Fruit fly (Drosophila melanogaster) whole organism, embryonic: ENCODE data around the gene Zir.

ENCODE experiments used
- CG13296 ChIP-seq: fragments of 200-800 bp; sonication (Bioruptor generic); optimal IDR thresholded peaks from 3 replicates; lab custom pipeline; 2018; ENCODE audit warnings: missing biosample characterization, mild to moderate bottlenecking, missing genetic modification characterization
- CG13775 ChIP-seq: fragments of 200-800 bp; sonication (Bioruptor generic); optimal IDR thresholded peaks from 3 replicates; lab custom pipeline; 2017; ENCODE audit warnings: missing biosample characterization, mild to moderate bottlenecking, missing genetic modification characterization
- CG14441 ChIP-seq: fragments of 200-800 bp; sonication (Bioruptor generic); IDR thresholded peaks from 2 replicates; pipeline ENCODE4 v1.3.6; 2022; ENCODE audit warnings: missing biosample characterization, missing genetic modification characterization
- CG15514 ChIP-seq: fragments of 200-800 bp; sonication (Bioruptor generic); optimal IDR thresholded peaks from 3 replicates; lab custom pipeline; 2017; ENCODE audit warnings: missing biosample characterization, missing genetic modification characterization, mild to moderate bottlenecking, moderate library complexity, missing genetic modification reagents
- CG1792 ChIP-seq: fragments of 200-800 bp; sonication (Bioruptor generic); optimal IDR thresholded peaks from 2 replicates; lab custom pipeline; 2016; ENCODE audit warnings: missing biosample characterization, missing genetic modification characterization
- CG18011 ChIP-seq: fragments of 200-800 bp; sonication (Bioruptor generic); optimal IDR thresholded peaks from 2 replicates; lab custom pipeline; 2017; ENCODE audit warnings: missing biosample characterization, missing genetic modification characterization, mild to moderate bottlenecking, moderate library complexity, missing genotype
- CG18599 ChIP-seq: fragments of 200-800 bp; sonication (Bioruptor generic); optimal IDR thresholded peaks from 3 replicates; lab custom pipeline; 2017; ENCODE audit warnings: missing biosample characterization, missing genetic modification characterization, mild to moderate bottlenecking, moderate library complexity, missing genetic modification reagents
- CG31388 ChIP-seq: fragments of 200-800 bp; sonication (Bioruptor generic); optimal IDR thresholded peaks from 2 replicates; lab custom pipeline; 2016; ENCODE audit warnings: missing biosample characterization, missing genetic modification characterization
- CG34376 ChIP-seq: fragments of 200-800 bp; sonication (Bioruptor generic); optimal IDR thresholded peaks from 2 replicates; lab custom pipeline; 2018; ENCODE audit warnings: missing biosample characterization, mild to moderate bottlenecking, missing genetic modification characterization
- CG4854 ChIP-seq: fragments of 200-800 bp; sonication (Bioruptor generic); optimal IDR thresholded peaks from 2 replicates; lab custom pipeline; 2016; ENCODE audit warnings: missing biosample characterization, missing genetic modification characterization, inconsistent platforms
- CG7372 ChIP-seq: fragments of 200-800 bp; sonication (Bioruptor generic); IDR thresholded peaks from 2 replicates; pipeline ENCODE4 v1.3.6; 2022; ENCODE audit warnings: missing biosample characterization, missing genetic modification characterization
- CG7987 ChIP-seq: fragments of 200-800 bp; sonication (Bioruptor generic); optimal IDR thresholded peaks from 2 replicates; lab custom pipeline; 2018; ENCODE audit warnings: missing biosample characterization, mild to moderate bottlenecking, missing genetic modification characterization, moderate library complexity
- CTCF ChIP-seq: fragments of 200-800 bp; sonication (Bioruptor generic); optimal IDR thresholded peaks from 2 replicates; lab custom pipeline; 2017; ENCODE audit warnings: missing biosample characterization, mild to moderate bottlenecking, missing genetic modification characterization, moderate library complexity
- CkIIα-i1 ChIP-seq: fragments of 200-800 bp; sonication (Bioruptor generic); IDR thresholded peaks from 2 replicates; pipeline ENCODE4 v1.3.6; 2022; ENCODE audit warnings: missing biosample characterization, missing genetic modification characterization
- Deaf1 ChIP-seq: fragments of 200-800 bp; optimal IDR thresholded peaks from 3 replicates; lab custom pipeline; 2019; ENCODE audit warnings: missing biosample characterization, mild to moderate bottlenecking, missing genetic modification characterization, moderate library complexity
- Hr3 ChIP-seq: fragments of 200-800 bp; sonication (Bioruptor generic); optimal IDR thresholded peaks from 3 replicates; lab custom pipeline; 2016; ENCODE audit warnings: missing biosample characterization, missing genetic modification characterization
- Lpt ChIP-seq: fragments of >200 bp; optimal IDR thresholded peaks from 2 replicates; lab custom pipeline; 2018; ENCODE audit warnings: missing biosample characterization, missing genetic modification characterization
- Med ChIP-seq: fragments of 200-800 bp; sonication (Bioruptor generic); peaks from one replicate; lab custom pipeline; 2016; ENCODE audit warnings: missing biosample characterization, missing genetic modification characterization, mild to moderate bottlenecking, inconsistent platforms, moderate library complexity
- NC2β ChIP-seq: fragments of 200-800 bp; sonication (Bioruptor generic); optimal IDR thresholded peaks from 2 replicates; lab custom pipeline; 2016; ENCODE audit warnings: missing biosample characterization, missing genetic modification characterization
- Nf-YC ChIP-seq: fragments of 200-800 bp; optimal IDR thresholded peaks from 3 replicates; lab custom pipeline; 2019; ENCODE audit warnings: missing biosample characterization, mild to moderate bottlenecking, missing genetic modification characterization, moderate library complexity
- Pdp1 ChIP-seq, 2 experiments: fragments of 200-800 bp; sonication (Bioruptor generic); optimal IDR thresholded peaks; 3 replicates each; lab custom pipeline; 2016; ENCODE audit warnings: missing biosample characterization in 2 of 2, missing genetic modification characterization in 2 of 2, mild to moderate bottlenecking in 1 of 2, moderate library complexity in 1 of 2
- Six4 ChIP-seq: fragments of 200-800 bp; sonication (Bioruptor generic); optimal IDR thresholded peaks from 2 replicates; lab custom pipeline; 2016; ENCODE audit warnings: missing biosample characterization, missing genetic modification characterization
- Taf1 ChIP-seq: fragments of 200-800 bp; sonication (Bioruptor generic); IDR thresholded peaks from 2 replicates; pipeline ENCODE4 v1.3.6; 2022; ENCODE audit warnings: missing biosample characterization, missing genetic modification characterization
- az2 ChIP-seq: fragments of 200-800 bp; sonication (Bioruptor generic); optimal IDR thresholded peaks from 3 replicates; lab custom pipeline; 2016; ENCODE audit warnings: missing biosample characterization, missing genetic modification characterization
- bbx ChIP-seq: fragments of 200-800 bp; sonication (Bioruptor generic); IDR thresholded peaks from 2 replicates; pipeline ENCODE4 v1.3.6; 2022; ENCODE audit warnings: missing biosample characterization, missing genetic modification characterization; ENCODE audit not compliant: partially characterized antibody
- bsh ChIP-seq, 2 experiments: fragments of 200-800 bp; sonication (Bioruptor generic); optimal IDR thresholded peaks; 2 replicates each; lab custom pipeline; 2017 to 2018; ENCODE audit warnings: mild to moderate bottlenecking in 2 of 2, missing biosample characterization in 2 of 2, missing genetic modification characterization in 2 of 2, moderate library complexity in 1 of 2
- cg ChIP-seq: fragments of 200-800 bp; sonication (Bioruptor generic); optimal IDR thresholded peaks from 3 replicates; lab custom pipeline; 2019; ENCODE audit warnings: missing biosample characterization, mild to moderate bottlenecking, missing genetic modification characterization, moderate library complexity
- chif ChIP-seq, 2 experiments: fragments of 200-800 bp; sonication (Bioruptor generic); optimal IDR thresholded peaks; 3 replicates each; lab custom pipeline; 2016; ENCODE audit warnings: missing biosample characterization in 2 of 2, missing genetic modification characterization in 2 of 2
- cwo ChIP-seq: fragments of 200-800 bp; sonication (Bioruptor generic); optimal IDR thresholded peaks from 3 replicates; lab custom pipeline; 2017; ENCODE audit warnings: missing biosample characterization, missing genetic modification characterization, mild to moderate bottlenecking, moderate library complexity, missing genetic modification reagents
- esg ChIP-seq: fragments of 200-800 bp; sonication (Bioruptor generic); conservative IDR thresholded peaks from 2 replicates; pipeline ENCODE4 v1.3.6; 2022; ENCODE audit warnings: missing biosample characterization, missing genetic modification characterization
- eve ChIP-seq, 2 experiments: fragments of >200 bp; optimal IDR thresholded peaks; 2 replicates each; lab custom pipeline; 2017; ENCODE audit warnings: missing biosample characterization in 2 of 2, missing genetic modification characterization in 2 of 2
- ewg ChIP-seq: fragments of 200-800 bp; sonication (Bioruptor generic); optimal IDR thresholded peaks from 3 replicates; lab custom pipeline; 2017; ENCODE audit warnings: mild to moderate bottlenecking, missing biosample characterization, missing genetic modification reagents, missing genetic modification characterization
- exex ChIP-seq: fragments of 200-800 bp; sonication (Bioruptor generic); optimal IDR thresholded peaks from 4 replicates; lab custom pipeline; 2018; ENCODE audit warnings: missing biosample characterization, mild to moderate bottlenecking, missing genetic modification characterization, moderate library complexity
- eyg ChIP-seq: fragments of 200-800 bp; sonication (Bioruptor generic); optimal IDR thresholded peaks from 3 replicates; lab custom pipeline; 2016; ENCODE audit warnings: missing biosample characterization, missing genetic modification characterization
- fd3F ChIP-seq: fragments of 200-800 bp; sonication (Bioruptor generic); optimal IDR thresholded peaks from 2 replicates; lab custom pipeline; 2018; ENCODE audit warnings: missing biosample characterization, mild to moderate bottlenecking, missing genetic modification characterization, moderate library complexity
- ftz-f1 ChIP-seq: fragments of 200-800 bp; sonication (Bioruptor generic); optimal IDR thresholded peaks from 2 replicates; lab custom pipeline; 2016; ENCODE audit warnings: missing biosample characterization, missing genetic modification characterization
- grn ChIP-seq: fragments of 200-800 bp; sonication (Bioruptor generic); optimal IDR thresholded peaks from 3 replicates; lab custom pipeline; 2017; ENCODE audit warnings: missing biosample characterization, missing genetic modification characterization
- h ChIP-seq: fragments of >200 bp; optimal IDR thresholded peaks from 2 replicates; lab custom pipeline; 2017
- hkb ChIP-seq, 2 experiments: fragments of 200-800 bp in 1 of 2; fragments of >200 bp in 1 of 2; sonication (Bioruptor generic) in 1 of 2; IDR thresholded peaks in 1 of 2; optimal IDR thresholded peaks in 1 of 2; 2 replicates each; pipeline versions ENCODE4 v1.3.6 to Lab custom; 2017 to 2022; ENCODE audit warnings: missing biosample characterization in 1 of 2, missing genetic modification characterization in 1 of 2
- hth ChIP-seq: fragments of >200 bp; optimal IDR thresholded peaks from 2 replicates; lab custom pipeline; 2017; ENCODE audit warnings: inconsistent platforms
- lab ChIP-seq: fragments of 200-800 bp; sonication (Bioruptor generic); optimal IDR thresholded peaks from 3 replicates; lab custom pipeline; 2017; ENCODE audit warnings: missing biosample characterization, missing genetic modification characterization, mild to moderate bottlenecking, moderate library complexity, missing genetic modification reagents
- mirr ChIP-seq: fragments of 200-800 bp; sonication (Bioruptor generic); optimal IDR thresholded peaks from 3 replicates; lab custom pipeline; 2018; ENCODE audit warnings: missing biosample characterization, mild to moderate bottlenecking, missing genetic modification characterization
- oc ChIP-seq: fragments of 200-800 bp; sonication (Bioruptor generic); optimal IDR thresholded peaks from 2 replicates; lab custom pipeline; 2018; ENCODE audit warnings: missing biosample characterization, mild to moderate bottlenecking, missing genetic modification characterization, moderate library complexity
- pan ChIP-seq, 4 experiments: fragments of >200 bp in 3 of 4; fragments of 200-800 bp in 1 of 4; sonication (Bioruptor generic) in 1 of 4; optimal IDR thresholded peaks in 3 of 4; IDR thresholded peaks in 1 of 4; 2 replicates each; pipeline versions ENCODE4 v1.3.6 to Lab custom; 2017 to 2022; ENCODE audit warnings: missing biosample characterization in 2 of 4, missing genetic modification characterization in 2 of 4, mixed read lengths in 1 of 4
- sd ChIP-seq: fragments of 200-800 bp; sonication (Bioruptor generic); optimal IDR thresholded peaks from 3 replicates; lab custom pipeline; 2018; ENCODE audit warnings: missing biosample characterization, mild to moderate bottlenecking, missing genetic modification characterization, moderate library complexity
- so ChIP-seq: fragments of 200-800 bp; sonication (Bioruptor generic); IDR thresholded peaks from 3 replicates; pipeline ENCODE4 v1.3.6; 2022; ENCODE audit warnings: missing biosample characterization, missing genetic modification characterization
- ttk ChIP-seq: fragments of 200-800 bp; sonication (Bioruptor generic); IDR thresholded peaks from 2 replicates; pipeline ENCODE4 v2.1.2; 2022; ENCODE audit warnings: missing biosample characterization, missing genetic modification characterization

Zir gene

DNA sequence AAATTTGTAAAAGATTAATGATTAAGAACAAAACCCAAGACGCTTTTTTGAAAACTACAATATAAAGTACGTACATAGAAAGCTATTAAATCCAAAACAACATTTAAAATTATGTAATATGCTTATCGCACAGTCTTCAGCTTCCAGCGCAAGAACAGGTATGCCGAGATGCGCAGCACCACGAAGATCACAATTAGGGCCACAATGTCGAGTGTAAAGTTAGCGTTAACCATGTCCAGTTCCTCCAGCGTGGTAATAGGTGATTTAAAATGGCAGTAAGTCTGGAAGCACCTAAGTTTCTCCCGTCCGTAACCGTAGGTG lies 28.4 kb downstream of the Zir start:
- no peak for TF ChIP-seq CkIIα-i1
- TF ChIP-seq Pdp1 (GFP tag; optimal IDR thresholded peaks at IDR 0.05; lab: Kevin White, UChicago) = peak in 1 of 2 experiments; percentile 57
- TF ChIP-seq esg (GFP tag; lab: Robert Waterston, UW) = no peak

- no peak for TF ChIP-seq CG13775 (GFP tag; lab: Kevin White, UChicago)
- no peak for TF ChIP-seq ewg (GFP tag; lab: Kevin White, UChicago)
- peak; percentile 59 for TF ChIP-seq CG13296 (GFP tag; lab: Kevin White, UChicago)
- TF ChIP-seq sd (tag; lab: Kevin White, UChicago) = peak; percentile 40
- TF ChIP-seq hth (lab: Kevin White, UChicago) = no peak
- peak; percentile 90 for TF ChIP-seq exex (tag; lab: Kevin White, UChicago)
- TF ChIP-seq CG18599 (GFP tag; lab: Kevin White, UChicago) = peak; percentile 17
- no peak for TF ChIP-seq NC2β (GFP tag; lab: Kevin White, UChicago)
- no peak for TF ChIP-seq h
- peak in 1 of 2 experiments; percentile 81 for TF ChIP-seq eve (GFP tag; optimal IDR thresholded peaks at IDR 0.05; lab: Kevin White, UChicago)
- TF ChIP-seq Taf1 = no peak
- no peak for TF ChIP-seq Deaf1 (tag; lab: Kevin White, UChicago)
- TF ChIP-seq Nf-YC (tag; lab: Kevin White, UChicago) = no peak
- TF ChIP-seq hkb (optimal IDR thresholded peaks at IDR 0.05; lab: Kevin White, UChicago) = no peak
- TF ChIP-seq hkb (GFP tag; IDR thresholded peaks at IDR 0.05; lab: Robert Waterston, UW) = 0 out of 2 replicates have a peak, but pooled peaks have one; percentile 7
- no peak for TF ChIP-seq CG31388 (GFP tag; lab: Kevin White, UChicago)
- no peak for TF ChIP-seq CG14441 (GFP tag; lab: Robert Waterston, UW)
- TF ChIP-seq fd3F (GFP tag; lab: Kevin White, UChicago) = no peak
- TF ChIP-seq Med = peak; percentile 71
- no peak for TF ChIP-seq eyg (GFP tag; lab: Kevin White, UChicago)
- no peak for TF ChIP-seq bbx
- no peak for TF ChIP-seq chif (GFP tag; optimal IDR thresholded peaks at IDR 0.05; lab: Kevin White, UChicago)
- TF ChIP-seq mirr (GFP tag; lab: Kevin White, UChicago) = peak; percentile 90
- no peak for TF ChIP-seq Hr3 (GFP tag; lab: Kevin White, UChicago)
- TF ChIP-seq Six4 (GFP tag; lab: Kevin White, UChicago) = no peak
- TF ChIP-seq grn = peak; percentile 11
- no peak for TF ChIP-seq CG18011 (GFP tag; lab: Kevin White, UChicago)
- TF ChIP-seq ttk = no peak
- no peak for TF ChIP-seq so (GFP tag; lab: Robert Waterston, UW)
- peak; percentile 21 for TF ChIP-seq CG15514 (GFP tag; lab: Kevin White, UChicago)
- no peak for TF ChIP-seq oc (tag; lab: Kevin White, UChicago)
- no peak for TF ChIP-seq CG7372
- no peak for TF ChIP-seq az2 (GFP tag; lab: Kevin White, UChicago)
- TF ChIP-seq CG34376 (GFP tag; lab: Kevin White, UChicago) = peak; percentile 84
- TF ChIP-seq CTCF (GFP tag; lab: Kevin White, UChicago) = peak; percentile 12
- no peak for TF ChIP-seq Lpt (GFP tag; lab: Kevin White, UChicago)
- peak; percentile 35 for TF ChIP-seq cwo
- TF ChIP-seq CG1792 (GFP tag; lab: Kevin White, UChicago) = no peak
- TF ChIP-seq pan (optimal IDR thresholded peaks at IDR 0.05; lab: Kevin White, UChicago) = no peak
- TF ChIP-seq pan (GFP tag; optimal IDR thresholded peaks at IDR 0.05 in 1 of 2, IDR thresholded peaks at IDR 0.05 in 1 of 2) = no peak
- peak; percentile 48 for TF ChIP-seq lab
- TF ChIP-seq ftz-f1 (GFP tag; lab: Kevin White, UChicago) = peak; percentile 34
- TF ChIP-seq bsh (GFP tag; optimal IDR thresholded peaks at IDR 0.05; lab: Kevin White, UChicago) = no peak
- TF ChIP-seq CG4854 = no peak
- peak; percentile 10 for TF ChIP-seq CG7987 (GFP tag; lab: Kevin White, UChicago)
- peak; percentile 24 for TF ChIP-seq cg (GFP tag; lab: Kevin White, UChicago)
Measured at dm6 chr2L:125364-126252, 31.1 kb downstream of the Zir start.
